Worm (Caenorhabditis elegans): Measurements from ENCODE around the gene H40L08.9.

The H40L08.9 gene

DNA sequence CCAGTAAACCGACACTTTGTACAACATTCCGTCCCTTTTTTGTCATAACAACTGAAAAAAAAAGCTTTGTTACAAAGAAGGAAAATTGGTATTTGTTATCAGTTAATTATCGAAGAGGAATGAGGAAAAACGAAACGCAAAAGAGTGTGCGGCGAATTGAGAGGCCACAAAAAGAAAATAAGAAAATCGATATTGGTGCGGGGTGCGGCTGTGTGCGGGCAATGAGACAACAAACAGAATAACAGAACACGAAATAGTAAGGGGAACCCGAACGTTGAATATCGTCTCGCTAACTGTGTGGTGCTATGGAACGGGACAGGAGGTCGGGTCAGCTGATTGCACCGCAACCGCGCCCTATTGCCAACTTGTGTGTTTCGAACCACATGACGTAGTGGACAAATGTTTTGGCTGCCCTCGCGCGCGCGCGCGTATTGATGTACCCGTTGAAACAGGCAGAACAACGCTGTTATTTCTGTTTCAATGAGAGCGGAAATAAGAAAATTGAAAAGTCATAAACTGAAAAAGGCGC is 35.7 kb downstream of the H40L08.9 start, which contains the start of gene C18B12.4 (continued):
- TF ChIP-seq egl-44 (GFP tag; IDR thresholded peaks at IDR 0.05), result peak; percentile 77; the same call in 1 of the 2 replicates
- no peak for TF ChIP-seq snpc-1.3 (tag; optimal IDR thresholded peaks at IDR 0.05; ENCODE audit: insufficient read depth)
- TF ChIP-seq Y67H2A.10 (GFP tag; conservative IDR thresholded peaks at IDR 0.05), result peak; percentile 83
- TF ChIP-seq F10E7.11 (tag; optimal IDR thresholded peaks at IDR 0.05), result no peak
- no peak for TF ChIP-seq B0035.1 (tag; optimal IDR thresholded peaks at IDR 0.05)
- TF ChIP-seq hlh-26 (GFP tag; conservative IDR thresholded peaks at IDR 0.05), result no peak
- no peak for TF ChIP-seq C17E4.6 (GFP tag; IDR thresholded peaks at IDR 0.05)
- TF ChIP-seq ceh-58 (GFP tag; IDR thresholded peaks at IDR 0.05), result no peak
- no peak for TF ChIP-seq mxl-1 (tag; optimal IDR thresholded peaks at IDR 0.05)
- TF ChIP-seq tbx-9 (tag; optimal IDR thresholded peaks at IDR 0.05; ENCODE audit: borderline replicate concordance), result no peak
- TF ChIP-seq let-607 (tag; optimal IDR thresholded peaks at IDR 0.05), result peak; percentile 25 to 58
- no peak for TF ChIP-seq snpc-1.1 (tag; optimal IDR thresholded peaks at IDR 0.05; ENCODE audit: insufficient read depth)
- peak; percentile 44 for TF ChIP-seq ztf-18 (tag; optimal IDR thresholded peaks at IDR 0.05)
- TF ChIP-seq zfh-2 (GFP tag; conservative IDR thresholded peaks at IDR 0.05), result peak; percentile 98
- no peak for TF ChIP-seq nfya-1 (tag; optimal IDR thresholded peaks at IDR 0.05; ENCODE audit: borderline replicate concordance, insufficient read depth)
- TF ChIP-seq K12H6.12 (tag; optimal IDR thresholded peaks at IDR 0.05), result peak; percentile 89
- TF ChIP-seq attf-6 (GFP tag; IDR thresholded peaks at IDR 0.05), result no peak
- TF ChIP-seq mcd-1 (GFP tag; IDR thresholded peaks at IDR 0.05), result peak; percentile 95
- TF ChIP-seq atf-7 (tag; optimal IDR thresholded peaks at IDR 0.05), result peak; percentile 69
- TF ChIP-seq B0019.2 (GFP tag; conservative IDR thresholded peaks at IDR 0.05), result no peak
- no peak for TF ChIP-seq hmg-20 (GFP tag; IDR thresholded peaks at IDR 0.05)
- TF ChIP-seq Y79H2A.3 (GFP tag; conservative IDR thresholded peaks at IDR 0.05), result no peak
- peak; percentile 94 for TF ChIP-seq ceh-27 (GFP tag; optimal IDR thresholded peaks at IDR 0.05)
- peak; percentile 31 for TF ChIP-seq unc-62 (GFP tag; optimal IDR thresholded peaks at IDR 0.05)
- peak; percentile 39; the same call in 1 of the 2 replicates for TF ChIP-seq Y56A3A.18 (GFP tag; IDR thresholded peaks at IDR 0.05)
- peak; percentile 55 for TF ChIP-seq madf-8 (GFP tag; conservative IDR thresholded peaks at IDR 0.05)
- no peak for TF ChIP-seq hrde-1 (tag; optimal IDR thresholded peaks at IDR 0.05; ENCODE audit: borderline replicate concordance)
- peak; percentile 36 for TF ChIP-seq repo-1 (tag; optimal IDR thresholded peaks at IDR 0.05)
- TF ChIP-seq ztf-22 (GFP tag; optimal IDR thresholded peaks at IDR 0.05), result peak; percentile 47
- TF ChIP-seq tlf-1 (GFP tag; optimal IDR thresholded peaks at IDR 0.05), result peak; percentile 37
- peak; percentile 46 for TF ChIP-seq nhr-90 (tag; optimal IDR thresholded peaks at IDR 0.05)
- peak; percentile 59 for TF ChIP-seq F23B12.7 (tag; optimal IDR thresholded peaks at IDR 0.05; ENCODE audit: insufficient read depth)
- no peak for TF ChIP-seq F39B2.1 (GFP tag; IDR thresholded peaks at IDR 0.05)
- no peak for TF ChIP-seq sdz-38 (tag; optimal IDR thresholded peaks at IDR 0.05)
- no peak for TF ChIP-seq T07F8.4 (tag; optimal IDR thresholded peaks at IDR 0.05)
- TF ChIP-seq Y53G8AR.9 (GFP tag; conservative IDR thresholded peaks at IDR 0.05), result no peak; the same call in 1 of the 2 replicates
- peak; percentile 92 for TF ChIP-seq dox-1 (GFP tag; IDR thresholded peaks at IDR 0.05)
- 0 out of 2 replicates have a peak, but pooled peaks have one; percentile 30 for TF ChIP-seq Y95B8A.8 (GFP tag; IDR thresholded peaks at IDR 0.05)
- TF ChIP-seq nhr-120 (GFP tag; IDR thresholded peaks at IDR 0.05), result 0 out of 2 replicates have a peak, but pooled peaks have one; percentile 29
- 0 out of 2 replicates have a peak, but pooled peaks have one; percentile 57 for TF ChIP-seq ztf-6 (GFP tag; IDR thresholded peaks at IDR 0.05)
- TF ChIP-seq F57C9.4 (tag; optimal IDR thresholded peaks at IDR 0.05), result no peak
- TF ChIP-seq pha-4 (tag; optimal IDR thresholded peaks at IDR 0.05), result no peak
- TF ChIP-seq cebp-1 (GFP tag; IDR thresholded peaks at IDR 0.05), result peak; percentile 83
- peak; percentile 93 for TF ChIP-seq cebp-1 (tag; optimal IDR thresholded peaks at IDR 0.05)
- TF ChIP-seq aptf-2 (GFP tag; conservative IDR thresholded peaks at IDR 0.05), result no peak
- TF ChIP-seq ztf-28 (GFP tag; IDR thresholded peaks at IDR 0.05), result no peak
- TF ChIP-seq bed-1 (GFP tag; IDR thresholded peaks at IDR 0.05), result no peak

All from whole organism, young adult.